Worm (Caenorhabditis elegans): ENCODE results near the gene dpy-22.

dpy-22 gene

DNA sequence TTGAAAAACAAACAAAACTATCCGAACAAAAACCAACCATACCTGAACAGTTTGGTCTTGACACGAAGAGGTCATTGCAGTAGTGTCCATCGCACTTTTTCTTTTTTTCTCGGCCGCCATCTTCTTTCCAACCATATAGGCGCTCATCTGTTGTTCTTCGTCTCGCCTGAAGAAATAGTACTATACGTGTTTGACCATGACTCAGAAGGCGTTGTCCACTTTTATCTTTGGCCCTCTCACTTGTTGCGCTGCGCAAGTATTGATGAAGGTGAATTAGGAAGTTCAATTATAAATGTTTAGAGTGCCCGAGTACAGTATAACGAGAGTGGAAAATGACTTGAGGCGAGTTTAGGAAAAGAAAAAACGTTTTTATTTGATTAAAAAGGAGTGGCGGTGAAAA lies 36.2 kb downstream of the dpy-22 start (continued):
- TF ChIP-seq ceh-82 (tag; optimal IDR thresholded peaks at IDR 0.05) (no peak), zag-1 (tag; optimal IDR thresholded peaks at IDR 0.05) (no peak), zip-4 (GFP tag; optimal IDR thresholded peaks at IDR 0.05) (no peak), ceh-63 (GFP tag; optimal IDR thresholded peaks at IDR 0.05) (no peak), nhr-77 (tag; optimal IDR thresholded peaks at IDR 0.05) (no peak), nhr-28 (tag; optimal IDR thresholded peaks at IDR 0.05) (no peak), nhr-71 (tag; optimal IDR thresholded peaks at IDR 0.05) (no peak), lir-3 (tag; optimal IDR thresholded peaks at IDR 0.05; ENCODE audit: poor library complexity) (no peak), ces-1 (GFP tag; optimal IDR thresholded peaks at IDR 0.05) (no peak), blmp-1 (tag; optimal IDR thresholded peaks at IDR 0.05) (peak; percentile 94), lin-39 (tag; optimal IDR thresholded peaks at IDR 0.05) (no peak), pag-3 (tag; optimal IDR thresholded peaks at IDR 0.05; ENCODE audit: borderline replicate concordance, insufficient read depth) (no peak), nhr-12 (tag; optimal IDR thresholded peaks at IDR 0.05) (no peak), nhr-11 (tag; optimal IDR thresholded peaks at IDR 0.05) (no peak)

DNA sequence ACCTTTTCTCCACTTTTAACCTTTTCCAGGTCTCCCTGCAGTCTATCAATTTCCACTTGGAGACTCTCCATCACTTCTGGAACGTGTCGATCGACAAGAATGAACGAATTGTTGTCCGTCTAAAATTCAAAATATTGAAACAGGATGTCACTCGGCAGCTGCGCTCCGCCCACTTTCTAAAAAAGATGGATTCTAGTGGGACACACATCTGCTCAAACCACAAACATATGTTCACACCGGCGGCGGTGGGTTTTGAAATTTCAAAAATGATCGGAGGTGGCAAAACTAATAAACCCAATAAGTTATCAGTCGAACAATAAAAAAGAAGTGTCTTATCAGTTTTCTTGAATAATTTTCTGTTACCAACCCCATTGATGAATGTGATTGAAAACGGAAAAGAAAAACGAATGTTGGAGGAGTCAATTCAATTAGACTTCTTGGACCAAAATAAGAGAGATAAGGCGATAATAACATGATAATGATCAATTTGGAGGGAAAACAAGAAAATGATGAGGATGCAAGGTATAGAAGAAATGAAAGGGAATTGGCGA lies 39.6 kb downstream of the dpy-22 start:
- TF ChIP-seq fkh-4 (tag; optimal IDR thresholded peaks at IDR 0.05; ENCODE audit: borderline replicate concordance) (peak; percentile 49), tlp-1 (tag; optimal IDR thresholded peaks at IDR 0.05) (no peak), efl-1 (optimal IDR thresholded peaks at IDR 0.05) (no peak), efl-1 (GFP tag; optimal IDR thresholded peaks at IDR 0.05 in 1 of 2) (peak in 1 of 2 experiments; percentile 80), nhr-19 (GFP tag; conservative IDR thresholded peaks at IDR 0.05) (no peak), elt-2 (tag; optimal IDR thresholded peaks at IDR 0.05) (peak; percentile 59), dsc-1 (tag; optimal IDR thresholded peaks at IDR 0.05) (peak; percentile 77)

DNA sequence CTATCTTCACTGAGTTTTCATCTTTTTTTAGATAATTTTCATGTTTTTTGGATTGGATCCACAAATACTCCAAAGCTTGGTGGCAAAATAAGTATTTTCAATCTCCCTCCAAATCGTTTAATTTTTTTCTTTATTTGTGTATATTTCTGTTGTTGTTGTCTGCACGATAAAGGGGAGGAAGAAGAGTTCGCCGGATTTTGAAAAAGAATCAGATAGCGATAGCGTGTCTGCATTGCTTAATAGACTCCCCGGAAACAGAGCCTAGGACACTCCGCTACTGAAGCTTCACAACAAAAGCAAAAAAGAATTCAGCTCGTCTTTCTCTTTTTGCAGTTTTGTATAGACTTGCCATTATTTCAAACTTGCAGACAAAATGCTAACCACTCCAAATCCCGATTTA lies 44.6 kb downstream of the dpy-22 start, which contains the start of gene T09B9.5:
T09B9.5 (plus strand) TSS at position 301 of the 400 bp plus-strand sequence.
- TF ChIP-seq lir-3 (tag; optimal IDR thresholded peaks at IDR 0.05; ENCODE audit: poor library complexity) (no peak), elt-2 (tag; optimal IDR thresholded peaks at IDR 0.05) (no peak), nhr-47 (tag; optimal IDR thresholded peaks at IDR 0.05) (no peak), zag-1 (tag; optimal IDR thresholded peaks at IDR 0.05) (no peak), ces-1 (GFP tag; optimal IDR thresholded peaks at IDR 0.05) (no peak)

DNA sequence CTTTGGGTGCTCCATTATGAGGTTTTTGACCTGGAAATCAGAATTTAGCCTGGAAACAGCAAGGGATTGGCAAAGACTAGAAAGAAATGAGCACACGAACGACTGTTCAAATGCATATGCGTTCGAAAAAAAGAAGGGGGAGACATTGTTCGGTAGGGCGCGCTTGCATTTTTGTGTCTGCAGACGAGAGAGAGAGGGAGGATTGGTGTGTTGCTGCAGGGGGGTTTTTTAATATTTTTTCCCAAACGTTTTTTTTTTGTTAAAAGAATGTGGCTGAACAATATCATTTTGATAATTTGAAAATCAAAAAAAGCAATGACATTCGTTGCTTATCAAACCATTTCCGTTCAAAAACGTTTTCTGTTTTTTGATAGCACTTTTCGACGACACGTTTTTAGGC lies 47.8 kb downstream of the dpy-22 start, which contains the start of gene T09B9.4:
T09B9.4 (minus strand) TSS at position 30 of the 400 bp plus-strand sequence.
- TF ChIP-seq egl-13 (tag; optimal IDR thresholded peaks at IDR 0.05) (no peak), lin-15B (tag; optimal IDR thresholded peaks at IDR 0.05) (peak; percentile 7), ceh-8 (GFP tag; optimal IDR thresholded peaks at IDR 0.05) (no peak), nhr-19 (GFP tag; conservative IDR thresholded peaks at IDR 0.05) (no peak), irx-1 (tag; optimal IDR thresholded peaks at IDR 0.05) (no peak), pax-3 (tag; optimal IDR thresholded peaks at IDR 0.05) (no peak), lir-3 (tag; optimal IDR thresholded peaks at IDR 0.05; ENCODE audit: poor library complexity) (no peak), blmp-1 (tag; optimal IDR thresholded peaks at IDR 0.05) (peak; percentile 21), F16B12.6 (tag; optimal IDR thresholded peaks at IDR 0.05) (no peak), sptf-1 (tag; optimal IDR thresholded peaks at IDR 0.05) (no peak), unc-86 (tag; optimal IDR thresholded peaks at IDR 0.05) (no peak), skn-1 (tag; optimal IDR thresholded peaks at IDR 0.05) (peak; percentile 12), elt-3 (tag; optimal IDR thresholded peaks at IDR 0.05) (no peak), ets-5 (GFP tag; IDR thresholded peaks at IDR 0.05) (no peak), ceh-82 (tag; optimal IDR thresholded peaks at IDR 0.05) (peak in 1 of 3 experiments; percentile 39), unc-62 (GFP tag; optimal IDR thresholded peaks at IDR 0.05) (no peak), nhr-85 (tag) (no peak), mab-9 (GFP tag; IDR thresholded peaks at IDR 0.05) (no peak), efl-1 (optimal IDR thresholded peaks at IDR 0.05) (peak in 1 of 2 experiments; percentile 8), efl-1 (GFP tag; optimal IDR thresholded peaks at IDR 0.05 in 1 of 2) (peak; percentile 36 to 42), xbp-1 (tag; optimal IDR thresholded peaks at IDR 0.05) (peak; percentile 29), zag-1 (tag; optimal IDR thresholded peaks at IDR 0.05) (no peak), efl-3 (GFP tag; optimal IDR thresholded peaks at IDR 0.05) (no peak), pqm-1 (tag; optimal IDR thresholded peaks at IDR 0.05) (no peak), nhr-71 (tag; optimal IDR thresholded peaks at IDR 0.05) (no peak), aha-1 (tag; optimal IDR thresholded peaks at IDR 0.05) (no peak), ceh-63 (GFP tag; optimal IDR thresholded peaks at IDR 0.05) (no peak), elt-2 (tag; optimal IDR thresholded peaks at IDR 0.05) (no peak), lin-39 (tag; optimal IDR thresholded peaks at IDR 0.05) (no peak), tlp-1 (tag; optimal IDR thresholded peaks at IDR 0.05) (no peak), mep-1 (tag; optimal IDR thresholded peaks at IDR 0.05) (peak; percentile 35), nhr-76 (tag; optimal IDR thresholded peaks at IDR 0.05) (no peak), ceh-88 (GFP tag; IDR thresholded peaks at IDR 0.05) (no peak), unc-30 (tag; optimal IDR thresholded peaks at IDR 0.05) (no peak), alr-1 (tag; optimal IDR thresholded peaks at IDR 0.05; ENCODE audit: borderline replicate concordance) (no peak)

Data from whole organism, L1 larva.